Fruit fly (Drosophila melanogaster) whole organism, pupa: ENCODE measurements around the gene CkIIalpha-i3.

ENCODE experiments used
- CG10348 ChIP-seq: fragments of 200-800 bp; sonication (Bioruptor generic); IDR thresholded peaks from 2 replicates; pipeline ENCODE4 v1.3.6; 2022; ENCODE audit warnings: missing biosample characterization, missing genetic modification characterization
- CG12605 ChIP-seq: fragments of 200-800 bp; sonication (Bioruptor generic); IDR thresholded peaks from 2 replicates; pipeline ENCODE4 v1.3.6; 2022; ENCODE audit warnings: missing biosample characterization, missing genetic modification characterization
- CG13204 ChIP-seq: fragments of 200-800 bp; sonication (Bioruptor generic); optimal IDR thresholded peaks from 2 replicates; lab custom pipeline; 2018; ENCODE audit warnings: missing biosample characterization, mild to moderate bottlenecking, missing genetic modification characterization, moderate library complexity
- CG14655 ChIP-seq: fragments of 200-800 bp; sonication (Bioruptor generic); optimal IDR thresholded peaks from 3 replicates; lab custom pipeline; 2017; ENCODE audit warnings: mild to moderate bottlenecking, missing biosample characterization, missing genetic modification reagents, missing genetic modification characterization
- CG15710 ChIP-seq: fragments of 200-800 bp; sonication (Bioruptor generic); optimal IDR thresholded peaks from 2 replicates; lab custom pipeline; 2018; ENCODE audit warnings: missing biosample characterization, mild to moderate bottlenecking, missing genetic modification characterization, moderate library complexity
- CG17806 ChIP-seq: fragments of 200-800 bp; sonication (Bioruptor generic); optimal IDR thresholded peaks from 2 replicates; lab custom pipeline; 2018; ENCODE audit warnings: missing biosample characterization, mild to moderate bottlenecking, missing genetic modification characterization, moderate library complexity
- CG32121 ChIP-seq: fragments of 200-800 bp; sonication (Bioruptor generic); IDR thresholded peaks from 2 replicates; pipeline ENCODE4 v1.3.6; 2022; ENCODE audit warnings: missing biosample characterization, missing genetic modification characterization
- CG34367 ChIP-seq: fragments of 200-800 bp; sonication (Bioruptor generic); optimal IDR thresholded peaks from 2 replicates; lab custom pipeline; 2018; ENCODE audit warnings: missing biosample characterization, mild to moderate bottlenecking, missing genetic modification characterization
- CG4496 ChIP-seq: fragments of 200-800 bp; sonication (Bioruptor generic); IDR thresholded peaks from 3 replicates; pipeline ENCODE4 v1.3.6; 2022; ENCODE audit warnings: missing biosample characterization, missing genetic modification characterization
- CG8159 ChIP-seq: fragments of 200-800 bp; sonication (Bioruptor generic); optimal IDR thresholded peaks from 3 replicates; lab custom pipeline; 2018; ENCODE audit warnings: missing biosample characterization, mild to moderate bottlenecking, missing genetic modification characterization, moderate library complexity
- CG8301 ChIP-seq: fragments of 200-800 bp; sonication (Bioruptor generic); optimal IDR thresholded peaks from 2 replicates; lab custom pipeline; 2018; ENCODE audit warnings: missing biosample characterization, mild to moderate bottlenecking, missing genetic modification characterization
- CG9948 ChIP-seq: fragments of 200-800 bp; sonication (Bioruptor generic); optimal IDR thresholded peaks from 2 replicates; lab custom pipeline; 2018; ENCODE audit warnings: missing biosample characterization, mild to moderate bottlenecking, missing genetic modification characterization, moderate library complexity
- D1 ChIP-seq: fragments of 200-800 bp; sonication (Bioruptor generic); optimal IDR thresholded peaks from 2 replicates; lab custom pipeline; 2018; ENCODE audit warnings: missing biosample characterization, mild to moderate bottlenecking, missing genetic modification characterization, moderate library complexity
- EcR ChIP-seq: fragments of 200-800 bp; sonication (Bioruptor generic); optimal IDR thresholded peaks from 3 replicates; lab custom pipeline; 2019; ENCODE audit warnings: missing biosample characterization, missing genetic modification characterization, mild to moderate bottlenecking, moderate library complexity, missing genetic modification reagents
- Ets98B ChIP-seq: fragments of 200-800 bp; sonication (Bioruptor generic); IDR thresholded peaks from 2 replicates; pipeline ENCODE4 v1.3.6; 2022; ENCODE audit warnings: missing biosample characterization, missing genetic modification characterization
- Pif1A ChIP-seq: fragments of 200-800 bp; sonication (Bioruptor generic); optimal IDR thresholded peaks from 3 replicates; lab custom pipeline; 2016; ENCODE audit warnings: missing biosample characterization, missing genetic modification characterization
- Pif1B ChIP-seq: fragments of 200-800 bp; sonication (Bioruptor generic); optimal IDR thresholded peaks from 3 replicates; lab custom pipeline; 2016; ENCODE audit warnings: missing biosample characterization, missing genetic modification characterization
- Snoo ChIP-seq: fragments of 200-800 bp; sonication (Bioruptor generic); optimal IDR thresholded peaks from 3 replicates; lab custom pipeline; 2017; ENCODE audit warnings: missing biosample characterization, mild to moderate bottlenecking, missing genetic modification characterization, inconsistent platforms
- fd96Ca ChIP-seq: fragments of 200-800 bp; sonication (Bioruptor generic); IDR thresholded peaks from 3 replicates; pipeline ENCODE4 v1.3.6; 2022; ENCODE audit warnings: missing biosample characterization, missing genetic modification characterization
- gl ChIP-seq: fragments of 200-800 bp; sonication (Bioruptor generic); optimal IDR thresholded peaks from 2 replicates; lab custom pipeline; 2018; ENCODE audit warnings: missing biosample characterization, mild to moderate bottlenecking, missing genetic modification characterization
- rn ChIP-seq: fragments of 200-800 bp; sonication (Bioruptor generic); IDR thresholded peaks from 2 replicates; pipeline ENCODE4 v1.3.6; 2022; ENCODE audit warnings: missing biosample characterization, missing genetic modification characterization

The CkIIalpha-i3 gene

dm6 chr3L:681793-682369 is 28.5 kb downstream of the CkIIalpha-i3 start:
- TF ChIP-seq EcR (GFP tag; lab: Kevin White, UChicago), result no peak
- TF ChIP-seq D1 (tag; lab: Kevin White, UChicago), result no peak
- no peak for TF ChIP-seq rn (GFP tag; lab: Robert Waterston, UW)
- TF ChIP-seq CG17806 (tag; lab: Kevin White, UChicago), result no peak
- peak; percentile 23 for TF ChIP-seq Snoo (tag; lab: Kevin White, UChicago)
- no peak for TF ChIP-seq fd96Ca (GFP tag; lab: Robert Waterston, UW)
- TF ChIP-seq CG9948 (tag; lab: Kevin White, UChicago), result no peak
- no peak for TF ChIP-seq CG13204 (GFP tag; lab: Kevin White, UChicago)
- peak; percentile 48; the same call in 1 of the 3 replicates for TF ChIP-seq CG4496 (GFP tag; lab: Robert Waterston, UW)
- peak; percentile 58 for TF ChIP-seq Pif1B (GFP tag; lab: Kevin White, UChicago)
- TF ChIP-seq CG14655 (GFP tag; lab: Kevin White, UChicago), result no peak
- TF ChIP-seq Ets98B (GFP tag; lab: Robert Waterston, UW), result peak; percentile 33; the same call in 1 of the 2 replicates
- TF ChIP-seq CG15710, result peak; percentile 19
- no peak for TF ChIP-seq CG12605 (GFP tag; lab: Robert Waterston, UW)
- peak; percentile 34 for TF ChIP-seq CG8159 (tag; lab: Kevin White, UChicago)
- no peak for TF ChIP-seq gl (tag; lab: Kevin White, UChicago)
- no peak for TF ChIP-seq CG34367 (tag; lab: Kevin White, UChicago)
- TF ChIP-seq Pif1A (GFP tag; lab: Kevin White, UChicago), result peak; percentile 22
- TF ChIP-seq CG32121 (GFP tag; lab: Robert Waterston, UW), result 0 out of 2 replicates have a peak, but pooled peaks have one; percentile 14
- TF ChIP-seq CG10348 (GFP tag; lab: Robert Waterston, UW), result no peak
- no peak for TF ChIP-seq CG8301

dm6 chr3L:680258-680657 is 30.1 kb downstream of the CkIIalpha-i3 start, which contains the start of gene CG17129:
Gene CG17129, minus strand, starts transcription at chr3L:680326.
- TF ChIP-seq Pif1B (GFP tag; lab: Kevin White, UChicago) (no peak), CG9948 (tag; lab: Kevin White, UChicago) (no peak), CG4496 (GFP tag; lab: Robert Waterston, UW) (no peak; the same call in 2 of the 3 replicates), Ets98B (GFP tag; lab: Robert Waterston, UW) (peak; percentile 40; the same call in 1 of the 2 replicates), D1 (tag; lab: Kevin White, UChicago) (no peak), CG15710 (no peak), CG17806 (tag; lab: Kevin White, UChicago) (no peak), EcR (GFP tag; lab: Kevin White, UChicago) (no peak), CG8159 (tag; lab: Kevin White, UChicago) (peak; percentile 3), CG8301 (peak; percentile 36), CG32121 (GFP tag; lab: Robert Waterston, UW) (peak; percentile 32; the same call in 1 of the 2 replicates), CG34367 (tag; lab: Kevin White, UChicago) (no peak), fd96Ca (GFP tag; lab: Robert Waterston, UW) (peak; percentile 40; the same call in 1 of the 3 replicates), CG14655 (GFP tag; lab: Kevin White, UChicago) (peak; percentile 6), Snoo (tag; lab: Kevin White, UChicago) (no peak), Pif1A (GFP tag; lab: Kevin White, UChicago) (peak; percentile 7), CG12605 (GFP tag; lab: Robert Waterston, UW) (no peak), rn (GFP tag; lab: Robert Waterston, UW) (peak; percentile 34; the same call in 1 of the 2 replicates), gl (tag; lab: Kevin White, UChicago) (no peak), CG10348 (GFP tag; lab: Robert Waterston, UW) (no peak), CG13204 (GFP tag; lab: Kevin White, UChicago) (no peak)

- TF ChIP-seq fd96Ca (GFP tag; lab: Robert Waterston, UW), result no peak
- TF ChIP-seq CG8301, result no peak
- no peak for TF ChIP-seq CG13204 (GFP tag; lab: Kevin White, UChicago)
- no peak for TF ChIP-seq CG17806 (tag; lab: Kevin White, UChicago)
- TF ChIP-seq CG10348 (GFP tag; lab: Robert Waterston, UW), result no peak
- no peak for TF ChIP-seq CG12605 (GFP tag; lab: Robert Waterston, UW)
- no peak for TF ChIP-seq rn (GFP tag; lab: Robert Waterston, UW)
- no peak for TF ChIP-seq CG4496 (GFP tag; lab: Robert Waterston, UW)
- TF ChIP-seq CG8159 (tag; lab: Kevin White, UChicago), result no peak
Observed at dm6 chr3L:675856-676255, 34.6 kb downstream of the CkIIalpha-i3 start.

dm6 chr3L:673324-673723 is 37.1 kb downstream of the CkIIalpha-i3 start:
- TF ChIP-seq EcR (GFP tag; lab: Kevin White, UChicago) (no peak), CG13204 (GFP tag; lab: Kevin White, UChicago) (no peak), CG14655 (GFP tag; lab: Kevin White, UChicago) (no peak), Snoo (tag; lab: Kevin White, UChicago) (no peak), CG34367 (tag; lab: Kevin White, UChicago) (no peak), gl (tag; lab: Kevin White, UChicago) (no peak), CG9948 (tag; lab: Kevin White, UChicago) (no peak)
- TF ChIP-seq, all 21 proteins: peak for 0

- TF ChIP-seq CG15710 (peak; percentile 7), Snoo (tag; lab: Kevin White, UChicago) (no peak), CG8301 (no peak), CG12605 (GFP tag; lab: Robert Waterston, UW) (no peak), CG17806 (tag; lab: Kevin White, UChicago) (peak; percentile 30), fd96Ca (GFP tag; lab: Robert Waterston, UW) (no peak), CG32121 (GFP tag; lab: Robert Waterston, UW) (no peak), D1 (tag; lab: Kevin White, UChicago) (no peak), CG14655 (GFP tag; lab: Kevin White, UChicago) (no peak), gl (tag; lab: Kevin White, UChicago) (no peak), Ets98B (GFP tag; lab: Robert Waterston, UW) (no peak), CG10348 (GFP tag; lab: Robert Waterston, UW) (no peak), CG13204 (GFP tag; lab: Kevin White, UChicago) (no peak), rn (GFP tag; lab: Robert Waterston, UW) (no peak), Pif1A (GFP tag; lab: Kevin White, UChicago) (no peak), EcR (GFP tag; lab: Kevin White, UChicago) (no peak), CG9948 (tag; lab: Kevin White, UChicago) (peak; percentile 54), CG8159 (tag; lab: Kevin White, UChicago) (peak; percentile 49), CG34367 (tag; lab: Kevin White, UChicago) (no peak), Pif1B (GFP tag; lab: Kevin White, UChicago) (no peak), CG4496 (GFP tag; lab: Robert Waterston, UW) (no peak)
- TF ChIP-seq, all 21 proteins: peak for 4
Observed at dm6 chr3L:666544-666943, 43.9 kb downstream of the CkIIalpha-i3 start.
